Worm (Caenorhabditis elegans) whole organism, early embryonic: Measurements from ENCODE around the gene fbxa-59.

Experiments used
- ama-1 ChIP-seq: fragments of 150-350 bp; optimal IDR thresholded peaks from 2 replicates; lab custom pipeline; 2014
- ceh-13 ChIP-seq: fragments of 200-800 bp; sonication (Bioruptor generic); optimal IDR thresholded peaks from 2 replicates; lab custom pipeline; 2018; ENCODE audit warnings: mild to moderate bottlenecking, missing genetic modification characterization, missing compliant biosample characterization
- hnd-1 ChIP-seq: sonication (generic microtip); optimal IDR thresholded peaks from 2 replicates; lab custom pipeline; 2016; ENCODE audit warnings: missing genetic modification characterization, missing compliant biosample characterization
- sea-1 ChIP-seq: fragments of 200-800 bp; sonication (Bioruptor generic); conservative IDR thresholded peaks from 2 replicates; pipeline ENCODE4 v1.3.6; 2022; ENCODE audit warnings: missing genetic modification characterization, missing compliant biosample characterization

DNA sequence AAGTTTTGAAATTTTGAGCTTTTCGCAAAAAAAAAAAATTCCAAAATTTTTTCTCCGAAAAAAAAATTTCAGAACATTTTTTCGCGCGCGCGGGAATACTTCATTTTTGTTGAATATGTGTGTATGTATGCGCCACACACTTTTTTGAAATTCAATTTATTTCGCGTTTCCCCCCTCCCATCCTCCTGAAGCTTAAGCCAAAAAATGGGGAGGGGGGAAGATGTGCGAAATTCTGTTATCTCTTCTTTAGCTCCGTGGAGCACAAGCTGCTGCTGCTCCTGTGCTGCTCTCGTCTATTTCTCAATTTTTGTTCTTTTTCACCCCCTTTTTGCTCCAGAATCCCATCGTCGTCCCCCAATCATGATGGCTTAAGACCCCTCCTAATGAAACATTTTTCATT lies 46.3 kb upstream of the fbxa-59 start:
- TF ChIP-seq sea-1 (no peak), ceh-13 (GFP tag; lab: Kevin White, UChicago) (no peak), ama-1 (no peak), hnd-1 (no peak)
